Fruit fly (Drosophila melanogaster) whole organism, embryonic: ENCODE results near the gene lama.

Experiments
- Aef1 ChIP-seq: fragments of 200-800 bp; sonication (Bioruptor generic); IDR thresholded peaks from 3 replicates; pipeline ENCODE4 v1.3.6; 2022; ENCODE audit warnings: missing biosample characterization, missing genetic modification characterization
- C15 ChIP-seq: fragments of 200-800 bp; sonication (Bioruptor generic); IDR thresholded peaks from 3 replicates; pipeline ENCODE4 v1.3.6; 2022; ENCODE audit warnings: missing biosample characterization, missing genetic modification characterization
- CG10209 ChIP-seq: fragments of 200-800 bp; sonication (Bioruptor generic); optimal IDR thresholded peaks from 3 replicates; lab custom pipeline; 2017; ENCODE audit warnings: missing biosample characterization, mild to moderate bottlenecking, missing genetic modification characterization, missing genetic modification reagents
- CG1024 ChIP-seq: fragments of 200-800 bp; sonication (Bioruptor generic); IDR thresholded peaks from 2 replicates; pipeline ENCODE4 v1.3.6; 2022; ENCODE audit warnings: missing biosample characterization, missing genetic modification characterization
- CG10267 ChIP-seq: fragments of 200-800 bp; sonication (Bioruptor generic); optimal IDR thresholded peaks from 2 replicates; lab custom pipeline; 2018; ENCODE audit warnings: missing biosample characterization, mild to moderate bottlenecking, missing genetic modification characterization, moderate library complexity
- CG11085 ChIP-seq: fragments of 200-800 bp; sonication (Bioruptor generic); IDR thresholded peaks from 2 replicates; pipeline ENCODE4 v1.3.6; 2022; ENCODE audit warnings: missing biosample characterization, missing genetic modification characterization
- CG13287 ChIP-seq: fragments of 200-800 bp; sonication (Bioruptor generic); IDR thresholded peaks from 2 replicates; pipeline ENCODE4 v1.3.6; 2022; ENCODE audit warnings: missing biosample characterization, missing genetic modification characterization; ENCODE audit not compliant: partially characterized antibody
- CG1602 ChIP-seq: fragments of 200-800 bp; sonication (Bioruptor generic); optimal IDR thresholded peaks from 3 replicates; lab custom pipeline; 2016; ENCODE audit warnings: missing biosample characterization, missing genetic modification characterization
- CG16779 ChIP-seq: fragments of 200-800 bp; sonication (Bioruptor generic); IDR thresholded peaks from 2 replicates; pipeline ENCODE4 v1.3.6; 2022; ENCODE audit warnings: missing biosample characterization, missing genetic modification characterization
- CG16813 ChIP-seq: fragments of 200-800 bp; sonication (Bioruptor generic); IDR thresholded peaks from 3 replicates; pipeline ENCODE4 v1.3.6; 2022; ENCODE audit warnings: missing biosample characterization, missing genetic modification characterization; ENCODE audit not compliant: partially characterized antibody
- CG18011 ChIP-seq: fragments of 200-800 bp; sonication (Bioruptor generic); optimal IDR thresholded peaks from 2 replicates; lab custom pipeline; 2017; ENCODE audit warnings: missing biosample characterization, missing genetic modification characterization, mild to moderate bottlenecking, moderate library complexity, missing genotype
- CG18599 ChIP-seq: fragments of 200-800 bp; sonication (Bioruptor generic); optimal IDR thresholded peaks from 3 replicates; lab custom pipeline; 2017; ENCODE audit warnings: missing biosample characterization, missing genetic modification characterization, mild to moderate bottlenecking, moderate library complexity, missing genetic modification reagents
- CG33557 ChIP-seq: fragments of 200-800 bp; sonication (Bioruptor generic); optimal IDR thresholded peaks from 2 replicates; lab custom pipeline; 2019; ENCODE audit warnings: missing biosample characterization, mild to moderate bottlenecking, missing genetic modification characterization, moderate library complexity
- CG3407 ChIP-seq: fragments of 200-800 bp; sonication (Bioruptor generic); optimal IDR thresholded peaks from 2 replicates; lab custom pipeline; 2018; ENCODE audit warnings: missing biosample characterization, mild to moderate bottlenecking, missing genetic modification characterization
- CG4424 ChIP-seq: fragments of 200-800 bp; sonication (Bioruptor generic); optimal IDR thresholded peaks from 3 replicates; lab custom pipeline; 2016; ENCODE audit warnings: missing biosample characterization, missing genetic modification characterization
- CG4820 ChIP-seq: fragments of 200-800 bp; sonication (Bioruptor generic); optimal IDR thresholded peaks from 3 replicates; lab custom pipeline; 2016; ENCODE audit warnings: missing biosample characterization, missing genetic modification characterization
- CG7928 ChIP-seq: fragments of 200-800 bp; sonication (Bioruptor generic); optimal IDR thresholded peaks from 2 replicates; lab custom pipeline; 2017; ENCODE audit warnings: missing biosample characterization, mild to moderate bottlenecking, missing genetic modification characterization
- CG7963 ChIP-seq: fragments of 200-800 bp; sonication (Bioruptor generic); IDR thresholded peaks from 3 replicates; pipeline ENCODE4 v1.3.6; 2022; ENCODE audit warnings: missing biosample characterization, missing genetic modification characterization; ENCODE audit not compliant: partially characterized antibody
- CG9876 ChIP-seq: fragments of 200-800 bp; sonication (Bioruptor generic); optimal IDR thresholded peaks from 2 replicates; lab custom pipeline; 2016; ENCODE audit warnings: missing biosample characterization, missing genetic modification characterization
- CTCF ChIP-seq: fragments of 200-800 bp; sonication (Bioruptor generic); optimal IDR thresholded peaks from 2 replicates; lab custom pipeline; 2017; ENCODE audit warnings: missing biosample characterization, mild to moderate bottlenecking, missing genetic modification characterization, moderate library complexity
- Dref ChIP-seq: fragments of 200-800 bp; sonication (Bioruptor generic); IDR thresholded peaks from 2 replicates; pipeline ENCODE4 v1.3.6; 2022; ENCODE audit warnings: missing biosample characterization, missing genetic modification characterization
- Elba2 ChIP-seq: fragments of 200-800 bp; sonication (Bioruptor generic); optimal IDR thresholded peaks from 3 replicates; lab custom pipeline; 2016; ENCODE audit warnings: missing biosample characterization, missing genetic modification characterization
- HLH54F ChIP-seq: fragments of 200-800 bp; sonication (Bioruptor generic); optimal IDR thresholded peaks from 3 replicates; lab custom pipeline; 2016; ENCODE audit warnings: missing biosample characterization, missing genetic modification characterization
- Hr39 ChIP-seq: fragments of >200 bp; optimal IDR thresholded peaks from 2 replicates; lab custom pipeline; 2017
- Hr78 ChIP-seq, 2 experiments: fragments of 200-800 bp in 1 of 2; fragments of >200 bp in 1 of 2; sonication (Bioruptor generic) in 1 of 2; optimal IDR thresholded peaks; 2 replicates each; lab custom pipeline; 2017 to 2019; ENCODE audit warnings: missing biosample characterization in 2 of 2, missing genetic modification characterization in 2 of 2, mild to moderate bottlenecking in 1 of 2, moderate library complexity in 1 of 2
- MTF-1 ChIP-seq: fragments of 200-800 bp; sonication (Bioruptor generic); optimal IDR thresholded peaks from 2 replicates; lab custom pipeline; 2018; ENCODE audit warnings: missing biosample characterization, mild to moderate bottlenecking, missing genetic modification characterization, borderline replicate concordance
- Nf-YB ChIP-seq: fragments of 200-800 bp; sonication (Bioruptor generic); optimal IDR thresholded peaks from 3 replicates; lab custom pipeline; 2019; ENCODE audit warnings: missing biosample characterization, mild to moderate bottlenecking, missing genetic modification characterization, moderate library complexity
- Nf-YC ChIP-seq: fragments of 200-800 bp; optimal IDR thresholded peaks from 3 replicates; lab custom pipeline; 2019; ENCODE audit warnings: missing biosample characterization, mild to moderate bottlenecking, missing genetic modification characterization, moderate library complexity
- abd-A ChIP-seq: fragments of 200-800 bp; sonication (Bioruptor generic); optimal IDR thresholded peaks from 3 replicates; lab custom pipeline; 2019; ENCODE audit warnings: missing biosample characterization, mild to moderate bottlenecking, missing genetic modification characterization, moderate library complexity
- ap ChIP-seq: fragments of 200-800 bp; sonication (Bioruptor generic); IDR thresholded peaks from 2 replicates; pipeline ENCODE4 v1.3.6; 2022; ENCODE audit warnings: missing biosample characterization, missing genetic modification characterization
- dan ChIP-seq: fragments of 200-800 bp; sonication (Bioruptor generic); IDR thresholded peaks from 2 replicates; pipeline ENCODE4 v1.3.6; 2022; ENCODE audit warnings: missing biosample characterization, missing genetic modification characterization
- exex ChIP-seq: fragments of 200-800 bp; sonication (Bioruptor generic); optimal IDR thresholded peaks from 4 replicates; lab custom pipeline; 2018; ENCODE audit warnings: missing biosample characterization, mild to moderate bottlenecking, missing genetic modification characterization, moderate library complexity
- gcm2 ChIP-seq: fragments of 200-800 bp; sonication (Bioruptor generic); optimal IDR thresholded peaks from 2 replicates; lab custom pipeline; 2016; ENCODE audit warnings: missing biosample characterization, missing genetic modification characterization
- gro ChIP-seq: fragments of 200-800 bp; sonication (Bioruptor generic); optimal IDR thresholded peaks from 2 replicates; lab custom pipeline; 2016; ENCODE audit warnings: missing biosample characterization, missing genetic modification characterization
- org-1 ChIP-seq: fragments of 200-800 bp; sonication (Bioruptor generic); optimal IDR thresholded peaks from 2 replicates; lab custom pipeline; 2017; ENCODE audit warnings: missing biosample characterization, missing genetic modification characterization
- p53 ChIP-seq: fragments of 200-800 bp; sonication (Bioruptor generic); optimal IDR thresholded peaks from 2 replicates; lab custom pipeline; 2016; ENCODE audit warnings: missing biosample characterization, missing genetic modification characterization
- pita ChIP-seq: fragments of 200-800 bp; sonication (Bioruptor generic); optimal IDR thresholded peaks from 2 replicates; lab custom pipeline; 2017; ENCODE audit warnings: missing biosample characterization, mild to moderate bottlenecking, missing genetic modification characterization
- psq ChIP-seq: fragments of 200-800 bp; sonication (Bioruptor generic); optimal IDR thresholded peaks from 2 replicates; lab custom pipeline; 2017; ENCODE audit warnings: missing biosample characterization, missing genetic modification characterization
- pzg ChIP-seq: fragments of 200-800 bp; sonication (Bioruptor generic); optimal IDR thresholded peaks from 3 replicates; lab custom pipeline; 2018; ENCODE audit warnings: missing biosample characterization, mild to moderate bottlenecking, missing genetic modification characterization, moderate library complexity
- rib ChIP-seq: fragments of 200-800 bp; sonication (Bioruptor generic); IDR thresholded peaks from 2 replicates; pipeline ENCODE4 v1.3.6; 2022; ENCODE audit warnings: missing biosample characterization, missing genetic modification characterization
- sd ChIP-seq: fragments of 200-800 bp; sonication (Bioruptor generic); optimal IDR thresholded peaks from 3 replicates; lab custom pipeline; 2018; ENCODE audit warnings: missing biosample characterization, mild to moderate bottlenecking, missing genetic modification characterization, moderate library complexity
- sens ChIP-seq: fragments of 200-800 bp; sonication (Bioruptor generic); peaks from one replicate; lab custom pipeline; 2016; ENCODE audit warnings: missing biosample characterization, missing genetic modification characterization
- sima ChIP-seq: fragments of 200-800 bp; sonication (Bioruptor generic); optimal IDR thresholded peaks from 2 replicates; lab custom pipeline; 2016; ENCODE audit warnings: missing biosample characterization, missing genetic modification characterization
- sna ChIP-seq: fragments of 200-800 bp; sonication (Bioruptor generic); IDR thresholded peaks from 2 replicates; pipeline ENCODE4 v1.3.6; 2022; ENCODE audit warnings: missing biosample characterization, missing genetic modification characterization; ENCODE audit not compliant: partially characterized antibody
- sr ChIP-seq: fragments of 200-800 bp; sonication (Bioruptor generic); IDR thresholded peaks from 3 replicates; pipeline ENCODE4 v1.3.6; 2022; ENCODE audit warnings: missing biosample characterization, missing genetic modification characterization
- trh ChIP-seq: fragments of 200-800 bp; sonication (Bioruptor generic); optimal IDR thresholded peaks from 2 replicates; lab custom pipeline; 2016; ENCODE audit warnings: missing biosample characterization, missing genetic modification characterization
- tx ChIP-seq: fragments of 200-800 bp; sonication (Bioruptor generic); optimal IDR thresholded peaks from 2 replicates; lab custom pipeline; 2016; ENCODE audit warnings: missing biosample characterization, missing genetic modification characterization
- vvl ChIP-seq: fragments of 200-800 bp; sonication (Bioruptor generic); IDR thresholded peaks from 2 replicates; pipeline ENCODE4 v1.3.6; 2022; ENCODE audit warnings: missing biosample characterization, missing genetic modification characterization

The lama gene

DNA sequence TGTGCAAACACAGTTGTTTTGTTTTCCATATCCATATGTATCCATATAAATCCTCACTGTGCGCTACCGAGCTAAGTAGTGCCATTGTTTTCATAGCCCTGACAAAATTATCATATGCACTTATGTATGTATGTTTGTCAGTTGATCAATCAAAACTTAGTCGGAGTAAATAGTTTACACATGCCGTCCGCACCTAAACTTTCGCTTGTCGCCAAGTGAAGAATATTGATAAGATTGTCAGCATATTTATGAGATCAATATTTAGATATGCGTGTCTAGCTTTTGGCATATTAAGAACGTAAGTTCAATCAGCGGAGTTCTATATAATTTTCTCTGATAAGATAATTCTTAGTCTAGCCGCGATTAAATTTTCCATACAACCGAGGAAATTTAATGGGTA lies 6.7 kb downstream of the lama start (continued):
- TF ChIP-seq org-1: no peak
- TF ChIP-seq p53 (GFP tag; lab: Kevin White, UChicago): no peak
- TF ChIP-seq psq (GFP tag; lab: Kevin White, UChicago): no peak
- TF ChIP-seq rib (GFP tag; lab: Robert Waterston, UW): no peak
- no peak for TF ChIP-seq CG10209 (GFP tag; lab: Kevin White, UChicago)
- TF ChIP-seq CG7963: no peak
- TF ChIP-seq CG4424 (GFP tag; lab: Kevin White, UChicago): no peak
- TF ChIP-seq ap (GFP tag; lab: Robert Waterston, UW): no peak
- no peak for TF ChIP-seq C15 (GFP tag; lab: Robert Waterston, UW)
- TF ChIP-seq CG18599 (GFP tag; lab: Kevin White, UChicago): peak; percentile 2
- no peak for TF ChIP-seq HLH54F (GFP tag; lab: Kevin White, UChicago)
- no peak for TF ChIP-seq CG7928 (GFP tag; lab: Kevin White, UChicago)
- TF ChIP-seq pzg (GFP tag; lab: Kevin White, UChicago): no peak
- no peak for TF ChIP-seq CG4820 (GFP tag; lab: Kevin White, UChicago)
- TF ChIP-seq, all 482 proteins: peak for 8

DNA sequence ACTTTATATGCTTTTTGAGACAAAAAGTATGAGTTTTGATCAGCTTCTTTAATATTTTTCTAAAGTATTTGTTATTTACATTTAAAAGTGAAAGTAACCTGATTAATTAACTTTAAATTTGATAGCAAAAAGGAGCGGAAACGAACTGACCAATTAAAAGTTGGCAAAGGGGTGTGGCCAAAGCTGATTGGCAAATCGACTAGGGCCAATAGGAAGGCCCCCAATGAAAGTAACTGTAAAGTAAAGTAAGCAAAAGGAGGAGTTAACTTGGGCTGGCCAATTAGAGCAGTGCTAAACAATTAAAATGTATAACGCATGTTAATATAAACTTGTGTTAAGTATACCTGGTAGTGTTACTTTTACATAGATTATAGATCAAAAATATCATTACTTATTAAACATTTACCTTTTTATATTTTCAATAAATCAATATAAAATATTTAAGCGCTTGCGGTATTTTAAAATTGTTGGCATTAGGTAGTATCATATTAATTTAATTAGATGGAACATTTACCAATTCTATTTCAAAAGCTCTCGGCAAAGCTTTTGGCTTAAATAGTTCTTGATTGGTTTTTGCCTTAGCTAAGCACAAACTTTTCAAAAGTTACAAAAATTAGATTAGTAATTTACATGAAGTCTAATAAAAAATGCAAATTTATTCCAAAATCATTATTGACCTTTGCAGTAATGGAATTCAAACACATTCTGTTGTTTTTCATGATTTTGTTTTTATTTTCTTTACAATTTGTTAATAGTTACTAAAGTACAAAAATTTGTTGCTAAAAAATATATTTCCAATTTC lies 12.6 kb downstream of the lama start:
- TF ChIP-seq CG1602 (GFP tag; lab: Kevin White, UChicago) (no peak), sr (GFP tag; lab: Robert Waterston, UW) (no peak), Hr78 (GFP tag; optimal IDR thresholded peaks at IDR 0.05; lab: Kevin White, UChicago) (peak in 1 of 2 experiments; percentile 0), CG16813 (GFP tag; lab: Robert Waterston, UW) (no peak), Nf-YC (tag; lab: Kevin White, UChicago) (peak; percentile 91), tx (GFP tag; lab: Kevin White, UChicago) (no peak), CG11085 (GFP tag; lab: Robert Waterston, UW) (no peak), CG18011 (no peak), gcm2 (no peak), exex (tag; lab: Kevin White, UChicago) (peak; percentile 43), Hr39 (lab: Kevin White, UChicago) (no peak), Dref (GFP tag; lab: Robert Waterston, UW) (no peak), dan (GFP tag; lab: Robert Waterston, UW) (no peak), gro (GFP tag; lab: Kevin White, UChicago) (no peak), CG13287 (GFP tag; lab: Robert Waterston, UW) (no peak), Elba2 (GFP tag; lab: Kevin White, UChicago) (no peak), CG16779 (GFP tag; lab: Robert Waterston, UW) (no peak), vvl (GFP tag; lab: Robert Waterston, UW) (peak; percentile 60), MTF-1 (GFP tag; lab: Kevin White, UChicago) (no peak), Aef1 (no peak), CG9876 (GFP tag; lab: Kevin White, UChicago) (no peak), psq (GFP tag; lab: Kevin White, UChicago) (no peak), sna (GFP tag; lab: Robert Waterston, UW) (no peak), CG33557 (GFP tag; lab: Kevin White, UChicago) (no peak), sima (GFP tag; lab: Kevin White, UChicago) (no peak), sens (peak; percentile 20), trh (GFP tag; lab: Kevin White, UChicago) (no peak), CTCF (GFP tag; lab: Kevin White, UChicago) (peak; percentile 66), Nf-YB (GFP tag; lab: Kevin White, UChicago) (peak; percentile 91), CG1024 (GFP tag; lab: Robert Waterston, UW) (no peak), abd-A (tag; lab: Kevin White, UChicago) (peak; percentile 37), CG3407 (GFP tag; lab: Kevin White, UChicago) (no peak), sd (tag; lab: Kevin White, UChicago) (peak; percentile 19), pita (GFP tag; lab: Kevin White, UChicago) (peak; percentile 4), CG10267 (tag; lab: Kevin White, UChicago) (no peak)
